Worm (Caenorhabditis elegans): ENCODE data around the gene F40B5.2.

DNA sequence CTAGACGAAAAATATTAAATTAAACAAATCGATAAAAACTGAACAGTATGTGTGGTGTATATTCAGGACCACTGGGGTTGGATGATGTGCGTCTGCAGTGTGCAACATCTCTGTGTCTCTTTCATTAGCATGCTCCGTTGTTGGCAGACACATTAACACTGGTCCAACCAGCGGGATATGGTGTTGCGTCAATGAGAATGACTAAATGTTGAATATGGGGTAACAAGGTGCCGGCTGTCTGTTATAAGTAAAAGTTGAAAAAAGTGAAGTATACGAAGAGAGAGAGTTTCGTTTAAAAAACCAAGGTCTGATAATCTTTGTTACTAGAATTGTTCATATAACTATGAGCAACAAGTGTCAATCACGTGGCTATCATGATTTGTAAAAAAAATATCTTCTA is 49.2 kb downstream of the F40B5.2 start, which contains the start of gene ced-8:
- TF ChIP-seq flt-1 (GFP tag; IDR thresholded peaks at IDR 0.05) (no peak), ref-1 (GFP tag; conservative IDR thresholded peaks at IDR 0.05) (no peak)
